Worm (Caenorhabditis elegans): Measurements from ENCODE around the gene ugt-29.

- no peak for TF ChIP-seq ama-1 (optimal IDR thresholded peaks at IDR 0.05)
- TF ChIP-seq tbx-37 (GFP tag; conservative IDR thresholded peaks at IDR 0.05) = no peak
- no peak for TF ChIP-seq flt-1 (GFP tag; IDR thresholded peaks at IDR 0.05)
- TF ChIP-seq tbx-11 (GFP tag; IDR thresholded peaks at IDR 0.05) = no peak
- no peak for TF ChIP-seq B0310.2 (tag; optimal IDR thresholded peaks at IDR 0.05)
- no peak for TF ChIP-seq scrt-1 (GFP tag; IDR thresholded peaks at IDR 0.05)
- TF ChIP-seq pes-1 (GFP tag; IDR thresholded peaks at IDR 0.05) = no peak
- no peak for TF ChIP-seq sea-1 (GFP tag; conservative IDR thresholded peaks at IDR 0.05)
- TF ChIP-seq tra-4 (tag; optimal IDR thresholded peaks at IDR 0.05) = no peak
- TF ChIP-seq F13C5.2 (tag; optimal IDR thresholded peaks at IDR 0.05) = no peak
- no peak for TF ChIP-seq ceh-13 (GFP tag; optimal IDR thresholded peaks at IDR 0.05)
- no peak for TF ChIP-seq aly-1 (tag; optimal IDR thresholded peaks at IDR 0.05)
Observed at ce11 chrV:694625-695024, 4.8 kb downstream of the ugt-29 start, which contains the start of gene srj-53.
